Worm (Caenorhabditis elegans) whole organism, L4 larva: ENCODE measurements around the gene tpst-1.
A peak's percentile ranks its signal among the peaks of the same experiment; 100 is the strongest.

Experiments
- dve-1 ChIP-seq: sonication (generic microtip); optimal IDR thresholded peaks from 2 replicates; lab custom pipeline; 2017; ENCODE audit warnings: antibody characterized with exemption, mild to moderate bottlenecking, missing genetic modification characterization, missing compliant biosample characterization; ENCODE audit not compliant: insufficient read depth
- egl-27 ChIP-seq: sonication (generic microtip); optimal IDR thresholded peaks from 3 replicates; lab custom pipeline; 2017; ENCODE audit warnings: missing biosample characterization, missing genetic modification reagents, missing genetic modification characterization
- jun-1 ChIP-seq: fragments of 150-350 bp; optimal IDR thresholded peaks from 2 replicates; lab custom pipeline; 2014; ENCODE audit warnings: missing biosample characterization, missing genetic modification reagents, missing genetic modification characterization
- lin-13 ChIP-seq: fragments of 150-350 bp; optimal IDR thresholded peaks from 2 replicates; lab custom pipeline; 2014; ENCODE audit warnings: missing biosample characterization, missing genetic modification reagents, missing genetic modification characterization
- nhr-28 ChIP-seq: fragments of 150-350 bp; optimal IDR thresholded peaks from 2 replicates; lab custom pipeline; 2014; ENCODE audit warnings: missing biosample characterization, missing genetic modification characterization
- nhr-76 ChIP-seq: fragments of 150-350 bp; optimal IDR thresholded peaks from 2 replicates; lab custom pipeline; 2014; ENCODE audit warnings: missing biosample characterization, missing genetic modification characterization
- rbr-2 ChIP-seq: sonication (generic microtip); optimal IDR thresholded peaks from 2 replicates; lab custom pipeline; 2016; ENCODE audit warnings: missing genotype, missing genetic modification characterization, missing compliant biosample characterization
- sdz-12 ChIP-seq: fragments of 200-800 bp; sonication (Bioruptor generic); optimal IDR thresholded peaks from 2 replicates; lab custom pipeline; 2018; ENCODE audit warnings: mild to moderate bottlenecking, missing genetic modification characterization, missing compliant biosample characterization
- set-16 ChIP-seq: fragments of 200-800 bp; sonication (Bioruptor generic); IDR thresholded peaks from 2 replicates; pipeline ENCODE4 v1.3.6; 2022; ENCODE audit warnings: missing genetic modification reagents, missing genetic modification characterization, missing compliant biosample characterization
- unc-39 ChIP-seq: sonication (generic microtip); optimal IDR thresholded peaks from 2 replicates; lab custom pipeline; 2017; ENCODE audit warnings: missing biosample characterization, missing genetic modification characterization
- unc-62 ChIP-seq, 3 experiments: fragments of 150-350 bp in 1 of 3; sonication (generic microtip); optimal IDR thresholded peaks in 2 of 3; peaks in 1 of 3; 1 replicate in 1 of 3; 2 replicates in 2 of 3; lab custom pipeline; 2014 to 2017; ENCODE audit warnings: missing biosample characterization in 3 of 3, missing genetic modification characterization in 3 of 3, missing genetic modification reagents in 3 of 3, missing genotype in 1 of 3
- ztf-11 ChIP-seq: fragments of 150-350 bp; optimal IDR thresholded peaks from 2 replicates; lab custom pipeline; 2014; ENCODE audit warnings: missing biosample characterization, missing genetic modification characterization

ce11 chrIII:12687382-12687781 lies 25.3 kb upstream of the tpst-1 start:
- no peak for TF ChIP-seq sdz-12 (GFP tag; lab: Kevin White, UChicago)
- TF ChIP-seq rbr-2 (tag; lab: Kevin White, UChicago): no peak
- TF ChIP-seq ztf-11 (tag; lab: Kevin White, UChicago): no peak
- no peak for TF ChIP-seq unc-39 (tag; lab: Kevin White, UChicago)
- TF ChIP-seq egl-27: no peak
- no peak for TF ChIP-seq lin-13
- TF ChIP-seq nhr-28 (tag; lab: Kevin White, UChicago): no peak
- no peak for TF ChIP-seq dve-1 (tag; lab: Kevin White, UChicago)
- peak; percentile 81 for TF ChIP-seq set-16 (GFP tag; lab: Robert Waterston, UW)
- TF ChIP-seq jun-1: no peak
- no peak for TF ChIP-seq unc-62 (GFP tag; optimal IDR thresholded peaks at IDR 0.05 in 1 of 2; lab: Kevin White, UChicago)
- TF ChIP-seq unc-62 (tag; optimal IDR thresholded peaks at IDR 0.05; lab: Kevin White, UChicago): no peak
- no peak for TF ChIP-seq nhr-76 (tag; lab: Kevin White, UChicago)
